Fruit fly (Drosophila melanogaster) Kc167 (cell line): ENCODE results near the gene Pgant8.

ENCODE experiments used
- Sin3A ChIP-seq: fragments of >200 bp; optimal IDR thresholded peaks from 2 replicates; lab custom pipeline; 2018; ENCODE audit warnings: missing external identifiers
- h ChIP-seq: fragments of >200 bp; optimal IDR thresholded peaks from 3 replicates; lab custom pipeline; 2018; ENCODE audit warnings: missing external identifiers
- insv ChIP-seq: fragments of >200 bp; optimal IDR thresholded peaks from 3 replicates; lab custom pipeline; 2018; ENCODE audit warnings: missing external identifiers
- ttk ChIP-seq: sonication (Bioruptor generic); optimal IDR thresholded peaks from 2 replicates; lab custom pipeline; 2017; ENCODE audit warnings: missing external identifiers

dm6 chr3L:15684017-15684416 lies 345 bp downstream of the Pgant8 start:
- no peak for TF ChIP-seq h (lab: Kevin White, UChicago)
- TF ChIP-seq Sin3A (lab: Kevin White, UChicago) = no peak
- no peak for TF ChIP-seq ttk
- no peak for TF ChIP-seq insv (lab: Kevin White, UChicago)
